Worm (Caenorhabditis elegans) whole organism, L4/young adult: Measurements from ENCODE around the gene npr-25.

Experiments used
- W03F9.2 ChIP-seq: fragments of 150-350 bp; optimal IDR thresholded peaks from 2 replicates; lab custom pipeline; 2014; ENCODE audit warnings: missing biosample characterization, missing genetic modification characterization
- dao-5 ChIP-seq: sonication (generic microtip); optimal IDR thresholded peaks from 2 replicates; lab custom pipeline; 2016; ENCODE audit warnings: missing genotype, missing genetic modification characterization, moderate library complexity, missing compliant biosample characterization
- him-1 ChIP-seq: sonication (generic microtip); optimal IDR thresholded peaks from 2 replicates; lab custom pipeline; 2016; ENCODE audit warnings: missing genotype, missing genetic modification reagents, missing genetic modification characterization, missing compliant biosample characterization

Gene npr-25

ce11 chrV:11300539-11300938 lies 52.3 kb downstream of the npr-25 start, which contains the start of gene srh-47:
Gene srh-47, minus strand, starts transcription at chrV:11300639.
- TF ChIP-seq dao-5 (tag; lab: Kevin White, UChicago) (no peak), him-1 (tag; lab: Kevin White, UChicago) (no peak), W03F9.2 (tag; lab: Kevin White, UChicago) (no peak)

- no peak for TF ChIP-seq W03F9.2 (tag; lab: Kevin White, UChicago)
- no peak for TF ChIP-seq him-1 (tag; lab: Kevin White, UChicago)
- no peak for TF ChIP-seq dao-5 (tag; lab: Kevin White, UChicago)
These were observed 53.4 kb downstream of the npr-25 start for ce11 chrV:11299406-11299805.
